Fruit fly (Drosophila melanogaster): ENCODE measurements around the gene rumpel.

DNA sequence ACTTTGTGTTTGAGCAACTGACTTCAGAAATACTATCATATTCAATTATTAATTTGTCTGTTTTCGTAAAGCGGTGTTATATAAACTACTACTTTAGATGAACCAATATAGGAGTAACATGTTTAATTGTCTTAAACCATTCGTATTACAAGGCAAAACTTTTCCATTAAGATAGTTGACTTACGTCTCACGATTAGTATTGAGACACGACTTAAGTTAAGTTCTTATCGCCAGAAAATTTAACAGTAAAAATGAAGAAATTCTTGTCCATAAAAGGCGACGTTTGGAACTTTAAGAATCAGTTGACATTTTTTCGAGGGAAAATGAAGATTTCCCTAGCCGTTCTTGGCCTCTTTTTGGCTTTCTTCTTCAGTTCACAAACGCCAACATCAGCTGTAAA lies 4.8 kb upstream of the rumpel start, which contains the start of gene CG42705:
- no peak for TF ChIP-seq fd96Ca (GFP tag; IDR thresholded peaks at IDR 0.05)
- no peak for TF ChIP-seq rn (GFP tag; IDR thresholded peaks at IDR 0.05)
- no peak for TF ChIP-seq EcR (GFP tag; optimal IDR thresholded peaks at IDR 0.05)
- no peak for TF ChIP-seq CG10348 (GFP tag; IDR thresholded peaks at IDR 0.05)
- no peak for TF ChIP-seq CG14655 (GFP tag; optimal IDR thresholded peaks at IDR 0.05)
- TF ChIP-seq CG34367 (tag; optimal IDR thresholded peaks at IDR 0.05): no peak
- no peak for TF ChIP-seq CG8159 (tag; optimal IDR thresholded peaks at IDR 0.05)

All from whole organism, pupa.